Worm (Caenorhabditis elegans) whole organism, young adult: ENCODE measurements around the gene F43G6.16.

Experiments
- B0019.2 ChIP-seq: fragments of 200-800 bp; sonication (Bioruptor generic); conservative IDR thresholded peaks from 2 replicates; pipeline ENCODE4 v1.3.6; 2022; ENCODE audit warnings: missing genetic modification reagents, missing genetic modification characterization, missing compliant biosample characterization
- D2030.7 ChIP-seq: fragments of 200-800 bp; sonication (Bioruptor generic); IDR thresholded peaks from 2 replicates; pipeline ENCODE4 v1.3.6; 2022; ENCODE audit warnings: missing genetic modification reagents, missing genetic modification characterization, missing compliant biosample characterization
- F10E7.11 ChIP-seq: sonication (generic microtip); optimal IDR thresholded peaks from 2 replicates; lab custom pipeline; 2017; ENCODE audit warnings: mild to moderate bottlenecking, missing genetic modification characterization, moderate library complexity, missing compliant biosample characterization
- F22D6.2 ChIP-seq: sonication (generic microtip); optimal IDR thresholded peaks from 2 replicates; lab custom pipeline; 2016; ENCODE audit warnings: mild to moderate bottlenecking, missing genetic modification characterization, missing compliant biosample characterization
- F33H1.4 ChIP-seq: fragments of 200-800 bp; sonication (Bioruptor generic); IDR thresholded peaks from 2 replicates; pipeline ENCODE4 v1.3.6; 2022; ENCODE audit warnings: missing genetic modification reagents, missing genetic modification characterization, missing compliant biosample characterization
- T07F8.4 ChIP-seq: sonication (generic microtip); optimal IDR thresholded peaks from 2 replicates; lab custom pipeline; 2016; ENCODE audit warnings: mild to moderate bottlenecking, missing genetic modification characterization, moderate library complexity, missing compliant biosample characterization
- ZK185.1 ChIP-seq: sonication (generic microtip); optimal IDR thresholded peaks from 2 replicates; lab custom pipeline; 2016; ENCODE audit warnings: mild to moderate bottlenecking, missing genetic modification characterization, missing compliant biosample characterization; ENCODE audit not compliant: poor library complexity, severe bottlenecking
- akir-1 ChIP-seq: fragments of 200-800 bp; sonication (Bioruptor generic); optimal IDR thresholded peaks from 2 replicates; lab custom pipeline; 2018; ENCODE audit warnings: mild to moderate bottlenecking, missing genetic modification characterization, moderate library complexity, missing compliant biosample characterization
- attf-5 ChIP-seq: fragments of 200-800 bp; sonication (Bioruptor generic); optimal IDR thresholded peaks from 2 replicates; lab custom pipeline; 2018; ENCODE audit warnings: mild to moderate bottlenecking, missing genetic modification characterization, missing compliant biosample characterization
- cebp-2 ChIP-seq: fragments of 200-800 bp; sonication (Bioruptor generic); IDR thresholded peaks from 2 replicates; pipeline ENCODE4 v1.3.6; 2022; ENCODE audit warnings: missing genetic modification characterization, missing compliant biosample characterization
- ceh-91 ChIP-seq: fragments of 200-800 bp; sonication (Bioruptor generic); IDR thresholded peaks from 2 replicates; pipeline ENCODE4 v1.3.6; 2022; ENCODE audit warnings: missing genetic modification reagents, missing genetic modification characterization, missing compliant biosample characterization
- die-1 ChIP-seq: sonication (generic microtip); optimal IDR thresholded peaks from 2 replicates; lab custom pipeline; 2016; ENCODE audit warnings: missing genotype, mild to moderate bottlenecking, missing genetic modification characterization, missing compliant biosample characterization
- dox-1 ChIP-seq: fragments of 200-800 bp; sonication (Bioruptor generic); IDR thresholded peaks from 2 replicates; pipeline ENCODE4 v1.3.6; 2022; ENCODE audit warnings: missing genetic modification reagents, missing genetic modification characterization, missing compliant biosample characterization
- dpl-1 ChIP-seq: fragments of 150-350 bp; optimal IDR thresholded peaks from 2 replicates; lab custom pipeline; 2014; ENCODE audit warnings: missing biosample characterization, missing genetic modification reagents, missing genetic modification characterization
- efl-1 ChIP-seq: fragments of 150-350 bp; optimal IDR thresholded peaks from 2 replicates; lab custom pipeline; 2014; ENCODE audit warnings: missing biosample characterization, missing genetic modification reagents, missing genetic modification characterization
- ekl-4 ChIP-seq: fragments of 200-800 bp; sonication (Bioruptor generic); IDR thresholded peaks from 2 replicates; pipeline ENCODE4 v1.3.6; 2022; ENCODE audit warnings: missing genetic modification reagents, missing genetic modification characterization, missing compliant biosample characterization
- hlh-12 ChIP-seq: sonication (generic microtip); optimal IDR thresholded peaks from 2 replicates; lab custom pipeline; 2016; ENCODE audit warnings: missing genetic modification characterization, missing compliant biosample characterization
- hmg-1.2 ChIP-seq: fragments of 200-800 bp; sonication (Bioruptor generic); IDR thresholded peaks from 2 replicates; pipeline ENCODE4 v1.3.6; 2022; ENCODE audit warnings: missing genetic modification reagents, missing genetic modification characterization, missing compliant biosample characterization
- hmg-20 ChIP-seq: fragments of 200-800 bp; sonication (Bioruptor generic); IDR thresholded peaks from 2 replicates; pipeline ENCODE4 v1.3.6; 2022; ENCODE audit warnings: missing genetic modification reagents, missing genetic modification characterization, missing compliant biosample characterization
- hsf-1 ChIP-seq: fragments of 200-800 bp; sonication (Bioruptor generic); IDR thresholded peaks from 2 replicates; pipeline ENCODE4 v1.3.6; 2022; ENCODE audit warnings: missing genetic modification reagents, missing genetic modification characterization, missing compliant biosample characterization
- let-526 ChIP-seq: fragments of 200-800 bp; sonication (Bioruptor generic); IDR thresholded peaks from 2 replicates; pipeline ENCODE4 v1.3.6; 2022; ENCODE audit warnings: missing genetic modification reagents, missing genetic modification characterization, missing compliant biosample characterization
- lin-26 ChIP-seq: fragments of 200-800 bp; sonication (Bioruptor generic); IDR thresholded peaks from 2 replicates; pipeline ENCODE4 v1.3.6; 2022; ENCODE audit warnings: missing genetic modification reagents, missing genetic modification characterization, missing compliant biosample characterization
- lin-35 ChIP-seq, 3 experiments: fragments of 150-350 bp in 2 of 3; sonication (generic microtip) in 1 of 3; optimal IDR thresholded peaks; 2 replicates each; lab custom pipeline; 2014 to 2018; ENCODE audit warnings: missing biosample characterization in 3 of 3, missing genetic modification characterization in 3 of 3, missing genetic modification reagents in 3 of 3
- lin-40 ChIP-seq: sonication (generic microtip); optimal IDR thresholded peaks from 2 replicates; lab custom pipeline; 2016; ENCODE audit warnings: missing genetic modification characterization, mild to moderate bottlenecking, missing compliant biosample characterization, missing genotype, missing genetic modification reagents
- lsl-1 ChIP-seq: fragments of 200-800 bp; sonication (Bioruptor generic); optimal IDR thresholded peaks from 2 replicates; lab custom pipeline; 2018; ENCODE audit warnings: mild to moderate bottlenecking, missing genetic modification characterization, moderate library complexity, missing compliant biosample characterization
- lsy-27 ChIP-seq: sonication (generic microtip); optimal IDR thresholded peaks from 2 replicates; lab custom pipeline; 2017; ENCODE audit warnings: missing genetic modification characterization, mild to moderate bottlenecking, missing compliant biosample characterization, antibody characterized with exemption, missing genotype, borderline replicate concordance; ENCODE audit not compliant: insufficient read depth
- madf-3 ChIP-seq: fragments of 200-800 bp; sonication (Bioruptor generic); IDR thresholded peaks from 2 replicates; pipeline ENCODE4 v1.3.6; 2022; ENCODE audit warnings: missing genetic modification reagents, missing genetic modification characterization, missing compliant biosample characterization
- madf-6 ChIP-seq: fragments of 200-800 bp; sonication (Bioruptor generic); IDR thresholded peaks from 2 replicates; pipeline ENCODE4 v1.3.6; 2022; ENCODE audit warnings: missing genetic modification reagents, missing genetic modification characterization, missing compliant biosample characterization
- madf-8 ChIP-seq: fragments of 200-800 bp; sonication (Bioruptor generic); conservative IDR thresholded peaks from 2 replicates; pipeline ENCODE4 v1.3.6; 2022; ENCODE audit warnings: missing genetic modification reagents, missing genetic modification characterization, missing compliant biosample characterization
- mcd-1 ChIP-seq: fragments of 200-800 bp; sonication (Bioruptor generic); IDR thresholded peaks from 2 replicates; pipeline ENCODE4 v1.3.6; 2022; ENCODE audit warnings: missing genetic modification reagents, missing genetic modification characterization, missing compliant biosample characterization
- nhr-120 ChIP-seq: fragments of 200-800 bp; sonication (Bioruptor generic); IDR thresholded peaks from 2 replicates; pipeline ENCODE4 v1.3.6; 2022; ENCODE audit warnings: missing genetic modification characterization, missing compliant biosample characterization
- nhr-80 ChIP-seq: sonication (generic microtip); optimal IDR thresholded peaks from 2 replicates; lab custom pipeline; 2016; ENCODE audit warnings: missing genetic modification characterization, missing compliant biosample characterization
- sea-2 ChIP-seq: fragments of 200-800 bp; sonication (Bioruptor generic); IDR thresholded peaks from 2 replicates; pipeline ENCODE4 v1.3.6; 2022; ENCODE audit warnings: missing genetic modification characterization, missing compliant biosample characterization
- snpc-1.1 ChIP-seq: sonication (generic microtip); optimal IDR thresholded peaks from 2 replicates; lab custom pipeline; 2017; ENCODE audit warnings: missing genetic modification characterization, mild to moderate bottlenecking, missing compliant biosample characterization, antibody characterized with exemption, moderate library complexity, missing genotype, missing genetic modification reagents; ENCODE audit not compliant: insufficient read depth
- tbp1 ChIP-seq: fragments of 200-800 bp; sonication (Bioruptor generic); optimal IDR thresholded peaks from 2 replicates; lab custom pipeline; 2018; ENCODE audit warnings: mild to moderate bottlenecking, missing genetic modification characterization, missing compliant biosample characterization
- xnd-1 ChIP-seq: sonication (generic microtip); optimal IDR thresholded peaks from 2 replicates; lab custom pipeline; 2016; ENCODE audit warnings: missing genotype, missing genetic modification reagents, missing genetic modification characterization, missing compliant biosample characterization
- ztf-22 ChIP-seq: fragments of 200-800 bp; sonication (Bioruptor generic); optimal IDR thresholded peaks from 2 replicates; lab custom pipeline; 2018; ENCODE audit warnings: mild to moderate bottlenecking, missing genetic modification characterization, moderate library complexity, missing compliant biosample characterization

F43G6.16 gene

ce11 chrII:11782493-11782892 lies at the start of gene F43G6.16 (continued):
- no peak for TF ChIP-seq F22D6.2 (tag; lab: Kevin White, UChicago)
- TF ChIP-seq B0019.2: peak; percentile 73
- TF ChIP-seq hsf-1 (GFP tag; lab: Robert Waterston, UW): peak; percentile 86
- TF ChIP-seq snpc-1.1: peak; percentile 33
- TF ChIP-seq mcd-1 (GFP tag; lab: Robert Waterston, UW): peak; percentile 94
- TF ChIP-seq, all 124 proteins: peak for 47

ce11 chrII:11830601-11831000 lies 48.2 kb upstream of the F43G6.16 start:
- peak; percentile 7 for TF ChIP-seq attf-5 (GFP tag; lab: Kevin White, UChicago)
- TF ChIP-seq T07F8.4: no peak
- TF ChIP-seq nhr-80 (tag; lab: Kevin White, UChicago): peak; percentile 31
- TF ChIP-seq, all 124 proteins: peak for 2

ce11 chrII:11829920-11830319 lies 47.5 kb upstream of the F43G6.16 start, which contains the start of gene pes-5:
TSS of gene pes-5 (minus strand) at chrII:11830020.
- TF ChIP-seq sea-2 (no peak), snpc-1.1 (no peak), die-1 (tag; lab: Kevin White, UChicago) (no peak), lsy-27 (no peak), lin-26 (no peak), F10E7.11 (tag; lab: Kevin White, UChicago) (no peak), attf-5 (GFP tag; lab: Kevin White, UChicago) (no peak), xnd-1 (no peak), lin-40 (tag; lab: Kevin White, UChicago) (no peak), ZK185.1 (tag; lab: Kevin White, UChicago) (no peak), cebp-2 (GFP tag; lab: Robert Waterston, UW) (no peak), hlh-12 (no peak)

ce11 chrII:11824673-11825072 lies 42.2 kb upstream of the F43G6.16 start:
- TF ChIP-seq tbp1: peak; percentile 65

DNA sequence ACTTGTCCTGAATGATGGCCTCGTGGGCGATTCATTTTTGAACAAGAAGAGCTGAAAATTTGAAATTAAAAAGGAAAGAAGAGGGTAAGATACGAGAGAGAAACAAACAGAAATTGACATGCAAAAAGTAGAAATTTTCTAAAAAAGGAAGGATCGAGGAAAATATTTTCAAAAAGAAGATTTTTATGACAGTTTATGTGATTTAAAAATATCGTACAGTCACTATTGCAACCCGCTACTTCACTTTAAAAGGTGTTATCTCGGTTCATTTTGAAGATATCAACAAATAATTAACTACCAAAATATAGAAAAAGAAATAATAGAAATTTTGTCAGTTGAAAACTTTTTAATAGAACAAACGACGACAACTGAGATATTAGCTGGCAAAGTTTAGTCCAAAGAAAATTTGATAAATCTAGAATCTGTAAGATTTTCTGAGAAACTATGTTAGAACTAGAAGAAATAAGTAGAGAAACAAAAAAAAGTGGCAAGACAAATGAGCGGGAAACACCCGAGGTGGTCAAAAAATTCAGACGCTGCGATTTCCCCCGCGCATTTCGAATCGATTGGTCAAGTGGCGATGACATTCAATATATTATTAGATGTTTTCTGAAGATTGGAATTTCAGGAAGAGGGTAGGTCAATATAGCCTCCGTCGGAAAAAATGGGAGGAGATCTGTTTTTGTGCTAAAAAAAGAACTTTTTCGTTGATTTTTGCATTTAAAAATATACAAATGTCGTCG lies 41.3 kb upstream of the F43G6.16 start, which contains the start of gene Y6D1A.1:
Y6D1A.1 (minus strand) TSS at position 51 of the 743 bp plus-strand sequence.
- TF ChIP-seq akir-1 (GFP tag; lab: Kevin White, UChicago): no peak
- peak; percentile 28; the same call in 1 of the 2 replicates for TF ChIP-seq hmg-1.2
- TF ChIP-seq D2030.7 (GFP tag; lab: Robert Waterston, UW): peak; percentile 50; the same call in 1 of the 2 replicates
- TF ChIP-seq xnd-1: peak; percentile 59
- peak; percentile 80 for TF ChIP-seq madf-8 (GFP tag; lab: Robert Waterston, UW)
- peak; percentile 43 for TF ChIP-seq dpl-1 (GFP tag; lab: Kevin White, UChicago)
- no peak for TF ChIP-seq let-526 (GFP tag; lab: Robert Waterston, UW)
- TF ChIP-seq madf-3 (GFP tag; lab: Robert Waterston, UW): peak; percentile 59; the same call in 1 of the 2 replicates
- TF ChIP-seq ekl-4 (GFP tag; lab: Robert Waterston, UW): 0 out of 2 replicates have a peak, but pooled peaks have one; percentile 33
- peak in 1 of 3 experiments; percentile 4 for TF ChIP-seq lin-35 (GFP tag; optimal IDR thresholded peaks at IDR 0.05; lab: Kevin White, UChicago)
- peak; percentile 68 for TF ChIP-seq ceh-91
- TF ChIP-seq dox-1 (GFP tag; lab: Robert Waterston, UW): peak; percentile 17; the same call in 1 of the 2 replicates
- TF ChIP-seq ztf-22 (GFP tag; lab: Kevin White, UChicago): no peak
- TF ChIP-seq nhr-120: no peak
- peak; percentile 95 for TF ChIP-seq madf-6
- TF ChIP-seq hmg-20: no peak
- peak; percentile 90 for TF ChIP-seq efl-1 (GFP tag; lab: Kevin White, UChicago)
- 0 out of 2 replicates have a peak, but pooled peaks have one; percentile 62 for TF ChIP-seq hsf-1 (GFP tag; lab: Robert Waterston, UW)
- peak; percentile 59; the same call in 1 of the 2 replicates for TF ChIP-seq F33H1.4 (GFP tag; lab: Robert Waterston, UW)
- peak; percentile 55 for TF ChIP-seq lsl-1
